Worm (Caenorhabditis elegans): Measurements from ENCODE around the gene epg-4.

Gene epg-4

DNA sequence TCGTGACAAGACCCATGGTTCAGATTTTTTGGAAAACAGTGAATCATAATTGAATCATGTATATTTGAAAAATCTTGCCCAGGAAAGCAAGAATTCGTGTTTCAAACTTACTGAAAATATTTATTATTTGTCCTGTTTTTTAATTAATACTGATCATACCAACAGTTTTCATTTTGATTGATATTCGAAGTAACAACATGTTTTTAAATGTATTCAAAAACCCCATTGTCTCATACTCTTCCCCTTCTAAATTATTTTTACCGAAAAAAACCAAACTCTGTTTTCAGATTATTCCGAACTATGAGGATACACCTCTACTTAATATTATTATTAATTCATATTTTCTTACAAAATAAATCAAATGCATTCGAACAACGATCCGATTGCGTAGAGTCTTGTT, 34.3 kb downstream of the epg-4 start, which contains the start of gene R151.1:
TSS of gene R151.1 (plus strand) at position 301 of the 400 bp plus-strand sequence.
- TF ChIP-seq nhr-77 (tag; optimal IDR thresholded peaks at IDR 0.05) (no peak), ceh-32 (tag; optimal IDR thresholded peaks at IDR 0.05; ENCODE audit: poor library complexity) (no peak), zip-2 (tag; optimal IDR thresholded peaks at IDR 0.05) (no peak), F49E8.2 (tag; optimal IDR thresholded peaks at IDR 0.05; ENCODE audit: borderline replicate concordance) (no peak), hmg-1.1 (GFP tag; IDR thresholded peaks at IDR 0.05) (no peak), vab-7 (GFP tag; IDR thresholded peaks at IDR 0.05) (no peak), ctbp-1 (GFP tag; IDR thresholded peaks at IDR 0.05) (no peak), ceh-82 (tag; optimal IDR thresholded peaks at IDR 0.05) (no peak), R02D3.7 (tag; optimal IDR thresholded peaks at IDR 0.05) (no peak), Y105C5A.15 (GFP tag; IDR thresholded peaks at IDR 0.05) (no peak), mdt-29 (GFP tag; IDR thresholded peaks at IDR 0.05) (no peak), egl-43 (GFP tag; IDR thresholded peaks at IDR 0.05) (no peak), F10B5.3 (tag; optimal IDR thresholded peaks at IDR 0.05) (no peak)

DNA sequence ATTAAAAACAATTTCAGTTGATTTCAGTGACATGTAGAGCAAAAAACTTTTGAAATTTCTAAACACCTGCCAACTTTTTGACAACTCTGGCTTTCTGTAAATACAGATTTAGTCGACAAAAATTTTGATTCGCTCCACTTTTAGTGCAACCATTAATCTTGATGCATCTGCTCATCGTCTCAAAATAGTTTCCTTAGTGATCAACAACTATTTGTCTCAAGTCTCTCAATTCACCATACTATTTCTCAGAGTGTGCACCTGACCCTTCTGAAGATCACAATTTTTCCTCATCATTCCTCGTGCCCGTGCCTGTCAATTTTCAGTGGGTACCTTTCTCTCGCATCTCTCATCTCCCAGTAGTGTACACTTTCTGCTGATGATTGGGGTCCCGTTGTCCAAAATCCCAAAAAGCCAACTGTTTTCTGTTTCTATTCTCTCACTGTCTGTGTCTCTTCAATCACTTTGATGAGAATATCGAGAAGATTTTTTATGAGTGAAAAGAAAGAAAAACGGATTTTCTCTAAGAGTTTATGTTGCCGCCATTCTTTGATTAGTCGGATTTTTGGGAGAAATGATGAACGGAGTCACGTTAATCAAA, 35.1 kb downstream of the epg-4 start:
- peak; percentile 68 for TF ChIP-seq hlh-11 (tag; optimal IDR thresholded peaks at IDR 0.05)
- 0 out of 2 replicates have a peak, but pooled peaks have one; percentile 48 for TF ChIP-seq ceh-20 (GFP tag; IDR thresholded peaks at IDR 0.05)
- no peak for TF ChIP-seq attf-4 (tag; optimal IDR thresholded peaks at IDR 0.05)
- TF ChIP-seq madf-9 (GFP tag; conservative IDR thresholded peaks at IDR 0.05) = no peak
- TF ChIP-seq lsy-2 (tag; optimal IDR thresholded peaks at IDR 0.05) = peak in 1 of 2 experiments; percentile 18
- no peak for TF ChIP-seq nhr-41 (GFP tag; IDR thresholded peaks at IDR 0.05)
- no peak for TF ChIP-seq zfp-2 (tag; optimal IDR thresholded peaks at IDR 0.05)
- peak in 1 of 2 experiments; percentile 68 for TF ChIP-seq unc-62 (GFP tag; optimal IDR thresholded peaks at IDR 0.05 in 1 of 2)
- no peak for TF ChIP-seq unc-62 (tag; optimal IDR thresholded peaks at IDR 0.05)
- TF ChIP-seq hlh-30 (tag; optimal IDR thresholded peaks at IDR 0.05; ENCODE audit: insufficient read depth) = peak; percentile 68
- no peak for TF ChIP-seq madf-5 (GFP tag; IDR thresholded peaks at IDR 0.05)
- peak; percentile 5 for TF ChIP-seq nhr-28 (tag; optimal IDR thresholded peaks at IDR 0.05)
- peak; percentile 84 for TF ChIP-seq aha-1 (tag)
- TF ChIP-seq mdl-1 (tag; optimal IDR thresholded peaks at IDR 0.05) = peak in 1 of 2 experiments; percentile 0
- TF ChIP-seq ztf-7 (tag; optimal IDR thresholded peaks at IDR 0.05) = no peak
- no peak for TF ChIP-seq fkh-10 (GFP tag; optimal IDR thresholded peaks at IDR 0.05)
- no peak for TF ChIP-seq ztf-11 (tag; optimal IDR thresholded peaks at IDR 0.05)
- TF ChIP-seq daf-16 (GFP tag; optimal IDR thresholded peaks at IDR 0.05) = peak in 1 of 2 experiments; percentile 95
- TF ChIP-seq daf-16 (tag; optimal IDR thresholded peaks at IDR 0.05) = no peak
- TF ChIP-seq nhr-11 (tag; optimal IDR thresholded peaks at IDR 0.05) = peak; percentile 82
- TF ChIP-seq F44E2.7 (GFP tag; IDR thresholded peaks at IDR 0.05) = no peak

DNA sequence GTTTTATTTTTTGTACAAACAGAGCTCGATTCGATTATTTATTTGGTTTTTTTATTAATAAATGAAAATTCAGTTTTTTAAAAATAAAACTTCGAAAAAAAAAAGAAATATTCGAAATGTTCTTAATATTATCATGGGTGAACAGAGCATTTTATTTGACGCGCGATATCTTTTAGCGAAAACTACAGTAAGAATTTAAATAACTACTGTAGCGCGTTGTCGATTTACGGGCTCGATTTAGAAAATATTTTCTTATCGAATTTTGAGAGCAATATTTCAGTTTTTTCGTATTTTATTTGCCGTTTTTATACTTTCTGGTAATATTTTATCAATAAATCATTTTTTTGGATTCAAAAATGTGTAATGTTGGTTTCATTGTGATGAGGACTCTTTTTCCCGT, 39.1 kb downstream of the epg-4 start:
- TF ChIP-seq daf-12 (tag; optimal IDR thresholded peaks at IDR 0.05) (no peak), nhr-111 (GFP tag; optimal IDR thresholded peaks at IDR 0.05) (no peak), ztf-11 (tag; optimal IDR thresholded peaks at IDR 0.05) (no peak), set-16 (GFP tag; IDR thresholded peaks at IDR 0.05) (no peak), lsy-2 (tag; optimal IDR thresholded peaks at IDR 0.05) (peak in 1 of 2 experiments; percentile 52), duxl-1 (tag; optimal IDR thresholded peaks at IDR 0.05; ENCODE audit: poor library complexity) (peak; percentile 16), mes-2 (tag; optimal IDR thresholded peaks at IDR 0.05; ENCODE audit: poor library complexity, severe bottlenecking) (no peak), D1046.2 (GFP tag; IDR thresholded peaks at IDR 0.05) (no peak), daf-19 (GFP tag; conservative IDR thresholded peaks at IDR 0.05) (no peak), hif-1 (tag; optimal IDR thresholded peaks at IDR 0.05) (no peak), ama-1 (optimal IDR thresholded peaks at IDR 0.05) (no peak), zip-11 (GFP tag; IDR thresholded peaks at IDR 0.05) (no peak), aly-2 (tag; optimal IDR thresholded peaks at IDR 0.05) (no peak), hlh-11 (tag; optimal IDR thresholded peaks at IDR 0.05) (no peak), nhr-11 (tag; optimal IDR thresholded peaks at IDR 0.05) (no peak), snpc-4 (tag; optimal IDR thresholded peaks at IDR 0.05) (no peak), nhr-25 (tag; optimal IDR thresholded peaks at IDR 0.05; ENCODE audit: borderline replicate concordance, insufficient read depth) (no peak), F26F4.8 (GFP tag; conservative IDR thresholded peaks at IDR 0.05) (no peak), Y105C5A.15 (GFP tag; IDR thresholded peaks at IDR 0.05) (no peak), unc-130 (GFP tag; optimal IDR thresholded peaks at IDR 0.05) (no peak), egl-27 (tag; optimal IDR thresholded peaks at IDR 0.05) (no peak)
